Worm (Caenorhabditis elegans) whole organism, early embryonic: Measurements from ENCODE around the gene col-92.

Experiments
- B0310.2 ChIP-seq: sonication (generic microtip); optimal IDR thresholded peaks from 2 replicates; lab custom pipeline; 2016; ENCODE audit warnings: mild to moderate bottlenecking, missing genetic modification characterization, missing compliant biosample characterization
- F13C5.2 ChIP-seq: sonication (generic microtip); optimal IDR thresholded peaks from 2 replicates; lab custom pipeline; 2017; ENCODE audit warnings: mild to moderate bottlenecking, missing genetic modification characterization, inconsistent platforms, missing compliant biosample characterization
- aly-1 ChIP-seq: sonication (generic microtip); optimal IDR thresholded peaks from 2 replicates; lab custom pipeline; 2016; ENCODE audit warnings: missing genetic modification characterization, missing compliant biosample characterization
- ama-1 ChIP-seq: fragments of 150-350 bp; optimal IDR thresholded peaks from 2 replicates; lab custom pipeline; 2014
- ceh-13 ChIP-seq: fragments of 200-800 bp; sonication (Bioruptor generic); optimal IDR thresholded peaks from 2 replicates; lab custom pipeline; 2018; ENCODE audit warnings: mild to moderate bottlenecking, missing genetic modification characterization, missing compliant biosample characterization
- ets-7 ChIP-seq: sonication (generic microtip); optimal IDR thresholded peaks from 2 replicates; lab custom pipeline; 2016; ENCODE audit warnings: missing genotype, missing genetic modification characterization, missing compliant biosample characterization
- hmg-4 ChIP-seq: fragments of 200-800 bp; sonication (Bioruptor generic); optimal IDR thresholded peaks from 2 replicates; lab custom pipeline; 2018; ENCODE audit warnings: mild to moderate bottlenecking, missing genetic modification characterization, missing compliant biosample characterization
- hnd-1 ChIP-seq: sonication (generic microtip); optimal IDR thresholded peaks from 2 replicates; lab custom pipeline; 2016; ENCODE audit warnings: missing genetic modification characterization, missing compliant biosample characterization
- scrt-1 ChIP-seq: fragments of 200-800 bp; sonication (Bioruptor generic); IDR thresholded peaks from 2 replicates; pipeline ENCODE4 v1.3.6; 2022; ENCODE audit warnings: missing genetic modification characterization, missing compliant biosample characterization
- sea-1 ChIP-seq: fragments of 200-800 bp; sonication (Bioruptor generic); conservative IDR thresholded peaks from 2 replicates; pipeline ENCODE4 v1.3.6; 2022; ENCODE audit warnings: missing genetic modification characterization, missing compliant biosample characterization
- tbx-11 ChIP-seq: fragments of 200-800 bp; sonication (Bioruptor generic); IDR thresholded peaks from 2 replicates; pipeline ENCODE4 v1.3.6; 2022; ENCODE audit warnings: missing genetic modification characterization, missing compliant biosample characterization
- tra-4 ChIP-seq: sonication (generic microtip); optimal IDR thresholded peaks from 2 replicates; lab custom pipeline; 2017; ENCODE audit warnings: missing genetic modification characterization, missing compliant biosample characterization

- TF ChIP-seq F13C5.2 (tag; lab: Kevin White, UChicago) (no peak), ets-7 (tag; lab: Kevin White, UChicago) (no peak), B0310.2 (tag; lab: Kevin White, UChicago) (no peak), hnd-1 (tag; lab: Kevin White, UChicago) (no peak), aly-1 (no peak), ama-1 (no peak), ceh-13 (GFP tag; lab: Kevin White, UChicago) (no peak), hmg-4 (GFP tag; lab: Kevin White, UChicago) (no peak), tra-4 (tag; lab: Kevin White, UChicago) (no peak), sea-1 (GFP tag; lab: Robert Waterston, UW) (no peak), scrt-1 (no peak), tbx-11 (no peak)
Measured at ce11 chrIII:10960387-10960786, 22.7 kb downstream of the col-92 start.
